Fruit fly (Drosophila melanogaster): ENCODE results near the gene CG14109.

The CG14109 gene

DNA sequence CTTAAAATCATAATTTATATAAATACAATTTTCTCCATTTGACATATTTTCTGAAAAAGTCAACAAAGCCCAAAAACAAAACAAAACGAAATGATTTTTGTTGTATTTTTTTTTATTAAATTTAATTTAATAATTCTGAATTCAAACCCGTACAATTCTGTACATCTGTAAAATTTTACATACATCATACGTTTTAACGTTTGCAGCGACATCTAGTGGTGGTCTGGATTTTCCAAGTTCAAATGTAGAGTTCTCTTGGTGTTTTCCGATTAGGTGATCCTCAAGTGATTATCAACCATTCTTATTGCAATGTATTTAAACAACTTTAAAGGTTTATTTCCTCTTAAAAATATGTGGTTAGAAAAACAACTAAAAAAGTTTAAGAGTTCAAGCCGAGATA lies 29.7 kb upstream of the CG14109 start (continued):
- no peak for TF ChIP-seq caup (GFP tag; optimal IDR thresholded peaks at IDR 0.05; ENCODE audit: severe bottlenecking)
- no peak for TF ChIP-seq Hmx (GFP tag; optimal IDR thresholded peaks at IDR 0.05)
- TF ChIP-seq ro (GFP tag; IDR thresholded peaks at IDR 0.05) = no peak
- no peak for TF ChIP-seq Bdp1 (GFP tag; optimal IDR thresholded peaks at IDR 0.05)
- no peak for TF ChIP-seq CG15073 (GFP tag; optimal IDR thresholded peaks at IDR 0.05)
- no peak for TF ChIP-seq CG18619 (GFP tag; optimal IDR thresholded peaks at IDR 0.05)
- TF ChIP-seq CG17359 (tag; optimal IDR thresholded peaks at IDR 0.05) = peak; percentile 54
- peak; percentile 17; the same call in 1 of the 2 replicates for TF ChIP-seq MBD-R2 (GFP tag; IDR thresholded peaks at IDR 0.05)
- peak; percentile 99 for TF ChIP-seq CTCF (GFP tag; optimal IDR thresholded peaks at IDR 0.05)
- peak; percentile 15 for TF ChIP-seq CG18764 (GFP tag; optimal IDR thresholded peaks at IDR 0.05)
- TF ChIP-seq Lhr (GFP tag; optimal IDR thresholded peaks at IDR 0.05) = peak; percentile 63
- peak; percentile 6 for TF ChIP-seq twi (tag; optimal IDR thresholded peaks at IDR 0.05)
- TF ChIP-seq ind (GFP tag; optimal IDR thresholded peaks at IDR 0.05) = peak; percentile 33
- TF ChIP-seq run (tag; optimal IDR thresholded peaks at IDR 0.05) = no peak
- TF ChIP-seq Awh (GFP tag; IDR thresholded peaks at IDR 0.05) = no peak
- no peak for TF ChIP-seq CG9727 (GFP tag; optimal IDR thresholded peaks at IDR 0.05)
- TF ChIP-seq pfk (GFP tag; optimal IDR thresholded peaks at IDR 0.05) = no peak
- no peak for TF ChIP-seq Dref (GFP tag; IDR thresholded peaks at IDR 0.05)
- no peak for TF ChIP-seq Atf3 (GFP tag; optimal IDR thresholded peaks at IDR 0.05)
- TF ChIP-seq CG10431 (GFP tag; optimal IDR thresholded peaks at IDR 0.05) = no peak
- TF ChIP-seq insv (GFP tag; optimal IDR thresholded peaks at IDR 0.05) = peak in 1 of 2 experiments; percentile 99
- peak; percentile 16 for TF ChIP-seq CG8388 (GFP tag; optimal IDR thresholded peaks at IDR 0.05)
- TF ChIP-seq CG18476 (GFP tag; optimal IDR thresholded peaks at IDR 0.05) = no peak
- no peak for TF ChIP-seq CG30431 (GFP tag; optimal IDR thresholded peaks at IDR 0.05)
- TF ChIP-seq dm (GFP tag; optimal IDR thresholded peaks at IDR 0.05) = no peak
- no peak for TF ChIP-seq HLHmδ (GFP tag; optimal IDR thresholded peaks at IDR 0.05)
- TF ChIP-seq nerfin-2 (GFP tag; IDR thresholded peaks at IDR 0.05; ENCODE audit: partially characterized antibody) = no peak
- no peak for TF ChIP-seq CG15269 (tag; optimal IDR thresholded peaks at IDR 0.05)
- TF ChIP-seq Chrac-16 (GFP tag; optimal IDR thresholded peaks at IDR 0.05) = peak; percentile 66
- TF ChIP-seq unc-4 (GFP tag; IDR thresholded peaks at IDR 0.05; ENCODE audit: partially characterized antibody) = no peak
- peak in 1 of 2 experiments; percentile 16 for TF ChIP-seq bsh (GFP tag; optimal IDR thresholded peaks at IDR 0.05)
- TF ChIP-seq Dll (GFP tag; IDR thresholded peaks at IDR 0.05; ENCODE audit: partially characterized antibody) = no peak
- no peak for TF ChIP-seq HLH4C (GFP tag; IDR thresholded peaks at IDR 0.05; ENCODE audit: partially characterized antibody)
- TF ChIP-seq dmrt11E (tag; optimal IDR thresholded peaks at IDR 0.05) = peak; percentile 19
- no peak for TF ChIP-seq sob (GFP tag; IDR thresholded peaks at IDR 0.05)
- peak; percentile 90 for TF ChIP-seq Med (GFP tag)
- no peak for TF ChIP-seq bbx (GFP tag; IDR thresholded peaks at IDR 0.05; ENCODE audit: partially characterized antibody)
- no peak for TF ChIP-seq CG6683 (GFP tag; optimal IDR thresholded peaks at IDR 0.05)
- no peak for TF ChIP-seq D (optimal IDR thresholded peaks at IDR 0.05)
- no peak for TF ChIP-seq D (GFP tag; optimal IDR thresholded peaks at IDR 0.05)
- TF ChIP-seq bab2 (GFP tag; optimal IDR thresholded peaks at IDR 0.05) = peak; percentile 11
- TF ChIP-seq CG8359 (GFP tag; optimal IDR thresholded peaks at IDR 0.05; ENCODE audit: borderline replicate concordance) = no peak
- no peak for TF ChIP-seq ap (GFP tag; IDR thresholded peaks at IDR 0.05)
- TF ChIP-seq shn (GFP tag; optimal IDR thresholded peaks at IDR 0.05) = no peak
- peak; percentile 43 for TF ChIP-seq mam (GFP tag; optimal IDR thresholded peaks at IDR 0.05)
- TF ChIP-seq Spps (tag; optimal IDR thresholded peaks at IDR 0.05) = no peak
- TF ChIP-seq HLH3B (GFP tag; IDR thresholded peaks at IDR 0.05) = peak; percentile 13; the same call in 1 of the 2 replicates
- no peak for TF ChIP-seq MESR4 (GFP tag; optimal IDR thresholded peaks at IDR 0.05)
- TF ChIP-seq disco-r (GFP tag; optimal IDR thresholded peaks at IDR 0.05) = no peak
- no peak for TF ChIP-seq GATAe (GFP tag; conservative IDR thresholded peaks at IDR 0.05)
- no peak for TF ChIP-seq NC2β (GFP tag; optimal IDR thresholded peaks at IDR 0.05)
